Worm (Caenorhabditis elegans): ENCODE results near the gene rdy-2.
A peak's percentile ranks its signal among the peaks of the same experiment; 100 is the strongest.

rdy-2 gene

DNA sequence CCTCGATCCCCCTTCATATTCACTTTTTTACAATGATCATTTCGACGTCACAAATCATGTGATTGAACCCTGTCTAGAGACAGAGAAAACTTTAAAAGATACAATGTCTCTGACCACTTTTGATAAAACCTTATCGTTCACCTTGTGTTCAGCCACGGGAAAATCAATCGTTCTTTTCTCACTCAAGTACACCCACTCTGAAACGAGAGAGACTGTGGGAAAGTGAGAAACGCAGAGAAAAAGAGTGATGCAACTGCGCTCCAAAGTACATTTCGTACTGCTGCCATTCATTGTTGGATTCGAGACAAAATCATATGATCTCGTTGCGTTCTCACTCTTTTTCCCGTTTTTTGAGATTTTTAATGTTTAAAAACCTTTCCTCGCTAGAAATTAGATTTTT lies 35.6 kb downstream of the rdy-2 start:
- peak; percentile 96 for TF ChIP-seq crh-2 (tag; optimal IDR thresholded peaks at IDR 0.05)
- TF ChIP-seq snpc-4 (tag; optimal IDR thresholded peaks at IDR 0.05): peak; percentile 83
- peak; percentile 95 for TF ChIP-seq sma-3 (GFP tag; optimal IDR thresholded peaks at IDR 0.05)
- no peak for TF ChIP-seq nhr-12 (tag; optimal IDR thresholded peaks at IDR 0.05)
- TF ChIP-seq gmeb-1 (tag; optimal IDR thresholded peaks at IDR 0.05): peak; percentile 88
- peak; percentile 96 for TF ChIP-seq nhr-21 (tag; optimal IDR thresholded peaks at IDR 0.05)
- TF ChIP-seq unc-55 (GFP tag; optimal IDR thresholded peaks at IDR 0.05): peak; percentile 85
- no peak for TF ChIP-seq nhr-6 (tag; optimal IDR thresholded peaks at IDR 0.05)
- no peak for TF ChIP-seq elt-3 (tag; optimal IDR thresholded peaks at IDR 0.05)
- TF ChIP-seq mab-5 (tag; optimal IDR thresholded peaks at IDR 0.05): peak; percentile 59
- TF ChIP-seq ceh-82 (tag; optimal IDR thresholded peaks at IDR 0.05): peak; percentile 22
- peak; percentile 56 for TF ChIP-seq zag-1 (tag; optimal IDR thresholded peaks at IDR 0.05)
- no peak for TF ChIP-seq elt-1 (tag; optimal IDR thresholded peaks at IDR 0.05)
- TF ChIP-seq ztf-4 (tag; optimal IDR thresholded peaks at IDR 0.05): peak; percentile 76
- TF ChIP-seq sma-9 (GFP tag; optimal IDR thresholded peaks at IDR 0.05): peak; percentile 89
- TF ChIP-seq sma-9 (tag; optimal IDR thresholded peaks at IDR 0.05): no peak
- TF ChIP-seq nhr-25 (tag; optimal IDR thresholded peaks at IDR 0.05): peak; percentile 94
- peak; percentile 47 to 91 for TF ChIP-seq lsy-2 (tag; optimal IDR thresholded peaks at IDR 0.05)
- TF ChIP-seq F13H6.1 (tag; optimal IDR thresholded peaks at IDR 0.05): peak; percentile 87
- TF ChIP-seq nhr-10 (tag; optimal IDR thresholded peaks at IDR 0.05): no peak
- TF ChIP-seq mdl-1 (tag; optimal IDR thresholded peaks at IDR 0.05): peak in 1 of 2 experiments; percentile 65
- no peak for TF ChIP-seq lin-11 (tag; optimal IDR thresholded peaks at IDR 0.05)
- TF ChIP-seq egl-27 (tag; optimal IDR thresholded peaks at IDR 0.05): peak; percentile 4
- TF ChIP-seq lin-13 (GFP tag; optimal IDR thresholded peaks at IDR 0.05): peak; percentile 68
- TF ChIP-seq blmp-1 (tag; optimal IDR thresholded peaks at IDR 0.05; ENCODE audit: insufficient read depth): peak; percentile 75
- peak; percentile 98 for TF ChIP-seq C34F6.9 (tag; optimal IDR thresholded peaks at IDR 0.05)
- TF ChIP-seq ama-1 (optimal IDR thresholded peaks at IDR 0.05): peak; percentile 76
- TF ChIP-seq fos-1 (tag; optimal IDR thresholded peaks at IDR 0.05): peak; percentile 88
- no peak for TF ChIP-seq ztf-11 (tag; optimal IDR thresholded peaks at IDR 0.05)
- peak; percentile 61 for TF ChIP-seq sem-4 (tag; optimal IDR thresholded peaks at IDR 0.05)
- peak; percentile 98 for TF ChIP-seq nhr-129 (tag; optimal IDR thresholded peaks at IDR 0.05)

DNA sequence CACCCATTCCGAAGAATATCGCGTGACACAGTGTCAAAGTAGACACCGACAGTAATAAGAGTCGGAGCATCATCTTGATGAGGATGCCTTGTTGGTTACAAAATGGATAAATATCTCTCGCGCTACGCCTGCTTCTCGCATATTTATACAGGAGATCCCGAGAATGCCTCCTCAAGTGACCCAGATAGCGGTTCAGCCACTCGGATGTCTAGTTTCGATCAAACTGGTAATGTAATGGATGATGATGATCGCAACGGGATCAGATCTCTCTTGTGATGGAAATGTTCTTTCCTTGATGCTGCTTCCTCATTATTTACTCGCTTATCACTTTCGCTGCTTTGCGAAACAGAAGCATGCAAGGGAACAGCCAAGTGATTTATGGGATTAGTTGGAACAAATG lies 36.9 kb downstream of the rdy-2 start, which contains the start of gene grl-17:
TSS of gene grl-17 (minus strand) at position 101 of the 400 bp plus-strand sequence.
- TF ChIP-seq nhr-25 (tag; optimal IDR thresholded peaks at IDR 0.05) (no peak), ZK546.5 (tag; optimal IDR thresholded peaks at IDR 0.05) (no peak), nhr-23 (tag; optimal IDR thresholded peaks at IDR 0.05) (no peak), ztf-11 (tag; optimal IDR thresholded peaks at IDR 0.05) (no peak), nhr-21 (tag; optimal IDR thresholded peaks at IDR 0.05) (no peak), aly-2 (tag; optimal IDR thresholded peaks at IDR 0.05) (no peak), mdl-1 (tag; optimal IDR thresholded peaks at IDR 0.05) (no peak), C34F6.9 (tag; optimal IDR thresholded peaks at IDR 0.05) (no peak), elt-3 (tag; optimal IDR thresholded peaks at IDR 0.05) (no peak)

DNA sequence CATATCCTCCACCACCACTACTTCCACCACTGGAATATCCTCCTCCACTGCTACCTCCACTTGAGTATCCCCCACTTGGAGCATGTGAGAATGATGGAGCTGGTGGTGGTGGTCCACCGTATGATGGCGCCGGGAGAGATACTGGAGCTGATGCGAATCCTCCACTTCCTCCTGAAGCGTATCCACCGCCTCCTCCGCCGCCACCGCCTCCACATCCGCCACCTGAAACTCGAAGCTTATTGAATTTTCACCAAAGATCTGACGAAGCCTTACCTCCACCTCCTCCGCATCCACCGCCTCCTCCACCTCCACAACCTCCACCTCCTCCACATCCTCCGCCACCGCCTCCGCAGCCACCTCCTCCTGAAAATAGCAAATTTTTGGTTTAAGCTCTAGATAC lies 38.0 kb downstream of the rdy-2 start:
- TF ChIP-seq sma-9 (GFP tag; optimal IDR thresholded peaks at IDR 0.05) (no peak), sma-9 (tag; optimal IDR thresholded peaks at IDR 0.05) (no peak), nhr-6 (tag; optimal IDR thresholded peaks at IDR 0.05) (no peak), ama-1 (optimal IDR thresholded peaks at IDR 0.05) (no peak), lsy-2 (tag; optimal IDR thresholded peaks at IDR 0.05) (no peak), crh-2 (tag; optimal IDR thresholded peaks at IDR 0.05) (no peak), mdl-1 (tag; optimal IDR thresholded peaks at IDR 0.05) (no peak), nhr-11 (tag; optimal IDR thresholded peaks at IDR 0.05) (no peak), nhr-10 (tag; optimal IDR thresholded peaks at IDR 0.05) (no peak), unc-55 (GFP tag; optimal IDR thresholded peaks at IDR 0.05) (no peak), C34F6.9 (tag; optimal IDR thresholded peaks at IDR 0.05) (no peak), Y55F3AM.14 (GFP tag; optimal IDR thresholded peaks at IDR 0.05) (no peak), fos-1 (tag; optimal IDR thresholded peaks at IDR 0.05) (no peak), nhr-21 (tag; optimal IDR thresholded peaks at IDR 0.05) (no peak), elt-3 (tag; optimal IDR thresholded peaks at IDR 0.05) (no peak), aly-2 (tag; optimal IDR thresholded peaks at IDR 0.05) (no peak)

DNA sequence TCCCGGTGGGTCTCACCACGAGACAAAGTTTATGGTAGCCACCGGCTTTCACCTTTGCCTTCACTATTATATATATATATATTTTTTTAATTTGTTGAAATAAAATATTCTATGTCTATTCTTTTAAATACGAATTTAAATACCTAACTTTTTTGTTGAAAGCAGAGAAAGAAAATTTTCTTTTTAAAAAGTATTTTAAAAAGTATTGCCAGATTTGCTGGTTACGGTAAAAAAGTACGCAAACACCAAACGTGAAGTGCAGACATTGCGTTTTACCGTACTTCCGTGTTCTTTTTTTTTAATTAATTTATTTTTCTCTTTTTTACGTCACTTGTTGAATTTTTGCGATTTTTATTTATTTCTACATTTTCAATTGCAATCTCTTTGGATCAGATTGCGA lies 40.8 kb downstream of the rdy-2 start, which contains the start of gene C56A3.8:
TSS of gene C56A3.8 (plus strand) at position 301 of the 400 bp plus-strand sequence.
- no peak for TF ChIP-seq lin-39 (tag; optimal IDR thresholded peaks at IDR 0.05)
